Fruit fly (Drosophila melanogaster) whole organism, pupa: ENCODE results near the gene CG15544.

Experiments used
- CG10348 ChIP-seq: fragments of 200-800 bp; sonication (Bioruptor generic); IDR thresholded peaks from 2 replicates; pipeline ENCODE4 v1.3.6; 2022; ENCODE audit warnings: missing biosample characterization, missing genetic modification characterization
- CG12605 ChIP-seq: fragments of 200-800 bp; sonication (Bioruptor generic); IDR thresholded peaks from 2 replicates; pipeline ENCODE4 v1.3.6; 2022; ENCODE audit warnings: missing biosample characterization, missing genetic modification characterization
- CG13204 ChIP-seq: fragments of 200-800 bp; sonication (Bioruptor generic); optimal IDR thresholded peaks from 2 replicates; lab custom pipeline; 2018; ENCODE audit warnings: missing biosample characterization, mild to moderate bottlenecking, missing genetic modification characterization, moderate library complexity
- CG14655 ChIP-seq: fragments of 200-800 bp; sonication (Bioruptor generic); optimal IDR thresholded peaks from 3 replicates; lab custom pipeline; 2017; ENCODE audit warnings: mild to moderate bottlenecking, missing biosample characterization, missing genetic modification reagents, missing genetic modification characterization
- CG15710 ChIP-seq: fragments of 200-800 bp; sonication (Bioruptor generic); optimal IDR thresholded peaks from 2 replicates; lab custom pipeline; 2018; ENCODE audit warnings: missing biosample characterization, mild to moderate bottlenecking, missing genetic modification characterization, moderate library complexity
- CG17806 ChIP-seq: fragments of 200-800 bp; sonication (Bioruptor generic); optimal IDR thresholded peaks from 2 replicates; lab custom pipeline; 2018; ENCODE audit warnings: missing biosample characterization, mild to moderate bottlenecking, missing genetic modification characterization, moderate library complexity
- CG32121 ChIP-seq: fragments of 200-800 bp; sonication (Bioruptor generic); IDR thresholded peaks from 2 replicates; pipeline ENCODE4 v1.3.6; 2022; ENCODE audit warnings: missing biosample characterization, missing genetic modification characterization
- CG34367 ChIP-seq: fragments of 200-800 bp; sonication (Bioruptor generic); optimal IDR thresholded peaks from 2 replicates; lab custom pipeline; 2018; ENCODE audit warnings: missing biosample characterization, mild to moderate bottlenecking, missing genetic modification characterization
- CG4496 ChIP-seq: fragments of 200-800 bp; sonication (Bioruptor generic); IDR thresholded peaks from 3 replicates; pipeline ENCODE4 v1.3.6; 2022; ENCODE audit warnings: missing biosample characterization, missing genetic modification characterization
- CG8159 ChIP-seq: fragments of 200-800 bp; sonication (Bioruptor generic); optimal IDR thresholded peaks from 3 replicates; lab custom pipeline; 2018; ENCODE audit warnings: missing biosample characterization, mild to moderate bottlenecking, missing genetic modification characterization, moderate library complexity
- CG8301 ChIP-seq: fragments of 200-800 bp; sonication (Bioruptor generic); optimal IDR thresholded peaks from 2 replicates; lab custom pipeline; 2018; ENCODE audit warnings: missing biosample characterization, mild to moderate bottlenecking, missing genetic modification characterization
- CG9948 ChIP-seq: fragments of 200-800 bp; sonication (Bioruptor generic); optimal IDR thresholded peaks from 2 replicates; lab custom pipeline; 2018; ENCODE audit warnings: missing biosample characterization, mild to moderate bottlenecking, missing genetic modification characterization, moderate library complexity
- D1 ChIP-seq: fragments of 200-800 bp; sonication (Bioruptor generic); optimal IDR thresholded peaks from 2 replicates; lab custom pipeline; 2018; ENCODE audit warnings: missing biosample characterization, mild to moderate bottlenecking, missing genetic modification characterization, moderate library complexity
- EcR ChIP-seq: fragments of 200-800 bp; sonication (Bioruptor generic); optimal IDR thresholded peaks from 3 replicates; lab custom pipeline; 2019; ENCODE audit warnings: missing biosample characterization, missing genetic modification characterization, mild to moderate bottlenecking, moderate library complexity, missing genetic modification reagents
- Ets98B ChIP-seq: fragments of 200-800 bp; sonication (Bioruptor generic); IDR thresholded peaks from 2 replicates; pipeline ENCODE4 v1.3.6; 2022; ENCODE audit warnings: missing biosample characterization, missing genetic modification characterization
- Pif1A ChIP-seq: fragments of 200-800 bp; sonication (Bioruptor generic); optimal IDR thresholded peaks from 3 replicates; lab custom pipeline; 2016; ENCODE audit warnings: missing biosample characterization, missing genetic modification characterization
- Pif1B ChIP-seq: fragments of 200-800 bp; sonication (Bioruptor generic); optimal IDR thresholded peaks from 3 replicates; lab custom pipeline; 2016; ENCODE audit warnings: missing biosample characterization, missing genetic modification characterization
- Snoo ChIP-seq: fragments of 200-800 bp; sonication (Bioruptor generic); optimal IDR thresholded peaks from 3 replicates; lab custom pipeline; 2017; ENCODE audit warnings: missing biosample characterization, mild to moderate bottlenecking, missing genetic modification characterization, inconsistent platforms
- fd96Ca ChIP-seq: fragments of 200-800 bp; sonication (Bioruptor generic); IDR thresholded peaks from 3 replicates; pipeline ENCODE4 v1.3.6; 2022; ENCODE audit warnings: missing biosample characterization, missing genetic modification characterization
- gl ChIP-seq: fragments of 200-800 bp; sonication (Bioruptor generic); optimal IDR thresholded peaks from 2 replicates; lab custom pipeline; 2018; ENCODE audit warnings: missing biosample characterization, mild to moderate bottlenecking, missing genetic modification characterization
- rn ChIP-seq: fragments of 200-800 bp; sonication (Bioruptor generic); IDR thresholded peaks from 2 replicates; pipeline ENCODE4 v1.3.6; 2022; ENCODE audit warnings: missing biosample characterization, missing genetic modification characterization

CG15544 gene

dm6 chr3R:30821968-30822449 lies 5.6 kb upstream of the CG15544 start:
- TF ChIP-seq CG34367 (tag; lab: Kevin White, UChicago) (peak; percentile 57), CG9948 (no peak), rn (GFP tag; lab: Robert Waterston, UW) (no peak), D1 (tag; lab: Kevin White, UChicago) (no peak), CG32121 (no peak), CG8159 (tag; lab: Kevin White, UChicago) (peak; percentile 18), CG8301 (tag; lab: Kevin White, UChicago) (no peak), EcR (GFP tag; lab: Kevin White, UChicago) (peak; percentile 72), CG15710 (tag; lab: Kevin White, UChicago) (peak; percentile 11), gl (peak; percentile 78), fd96Ca (GFP tag; lab: Robert Waterston, UW) (no peak), Pif1B (peak; percentile 32), CG14655 (GFP tag; lab: Kevin White, UChicago) (no peak), CG17806 (tag; lab: Kevin White, UChicago) (peak; percentile 41), CG13204 (GFP tag; lab: Kevin White, UChicago) (peak; percentile 74), Ets98B (GFP tag; lab: Robert Waterston, UW) (peak; percentile 15; the same call in 1 of the 2 replicates), Snoo (no peak), CG10348 (GFP tag; lab: Robert Waterston, UW) (no peak), CG12605 (GFP tag; lab: Robert Waterston, UW) (peak; percentile 52), Pif1A (GFP tag; lab: Kevin White, UChicago) (peak; percentile 60), CG4496 (GFP tag; lab: Robert Waterston, UW) (no peak)

dm6 chr3R:30828433-30829034 lies 915 bp downstream of the CG15544 start:
- TF ChIP-seq CG34367 (tag; lab: Kevin White, UChicago) (no peak), Snoo (peak; percentile 7), Ets98B (GFP tag; lab: Robert Waterston, UW) (peak; percentile 44; the same call in 1 of the 2 replicates), CG4496 (GFP tag; lab: Robert Waterston, UW) (no peak), CG32121 (0 out of 2 replicates have a peak, but pooled peaks have one; percentile 34), CG14655 (GFP tag; lab: Kevin White, UChicago) (no peak), CG15710 (tag; lab: Kevin White, UChicago) (peak; percentile 1)

- no peak for TF ChIP-seq CG8159 (tag; lab: Kevin White, UChicago)
- no peak for TF ChIP-seq D1 (tag; lab: Kevin White, UChicago)
- TF ChIP-seq CG14655 (GFP tag; lab: Kevin White, UChicago), result no peak
- no peak for TF ChIP-seq CG13204 (GFP tag; lab: Kevin White, UChicago)
- TF ChIP-seq CG34367 (tag; lab: Kevin White, UChicago), result no peak
- TF ChIP-seq gl, result no peak
Measured at dm6 chr3R:30832130-30832529, 4.5 kb downstream of the CG15544 start.

dm6 chr3R:30833078-30833477 lies 5.5 kb downstream of the CG15544 start:
- TF ChIP-seq gl (no peak), Ets98B (GFP tag; lab: Robert Waterston, UW) (peak; percentile 35; the same call in 1 of the 2 replicates), rn (GFP tag; lab: Robert Waterston, UW) (no peak), Pif1B (peak; percentile 25), Snoo (no peak), CG9948 (peak; percentile 53), CG4496 (GFP tag; lab: Robert Waterston, UW) (peak; percentile 73), CG8301 (tag; lab: Kevin White, UChicago) (peak; percentile 73), fd96Ca (GFP tag; lab: Robert Waterston, UW) (0 out of 3 replicates have a peak, but pooled peaks have one; percentile 25), CG17806 (tag; lab: Kevin White, UChicago) (peak; percentile 43), CG10348 (GFP tag; lab: Robert Waterston, UW) (no peak), Pif1A (GFP tag; lab: Kevin White, UChicago) (peak; percentile 26), CG13204 (GFP tag; lab: Kevin White, UChicago) (no peak), CG32121 (peak; percentile 51), D1 (tag; lab: Kevin White, UChicago) (no peak), CG8159 (tag; lab: Kevin White, UChicago) (peak; percentile 26), CG12605 (GFP tag; lab: Robert Waterston, UW) (peak; percentile 17; the same call in 1 of the 2 replicates), EcR (GFP tag; lab: Kevin White, UChicago) (peak; percentile 52), CG14655 (GFP tag; lab: Kevin White, UChicago) (peak; percentile 71), CG15710 (tag; lab: Kevin White, UChicago) (peak; percentile 20), CG34367 (tag; lab: Kevin White, UChicago) (peak; percentile 18)

- TF ChIP-seq CG13204 (GFP tag; lab: Kevin White, UChicago), result peak; percentile 74
- TF ChIP-seq EcR (GFP tag; lab: Kevin White, UChicago), result peak; percentile 62
- no peak for TF ChIP-seq CG12605 (GFP tag; lab: Robert Waterston, UW)
Measured at dm6 chr3R:30840741-30841140, 13.1 kb downstream of the CG15544 start.

- no peak for TF ChIP-seq CG12605 (GFP tag; lab: Robert Waterston, UW)
- peak; percentile 76 for TF ChIP-seq CG9948
- TF ChIP-seq Pif1B, result peak; percentile 25
- TF ChIP-seq CG34367 (tag; lab: Kevin White, UChicago), result peak; percentile 70
- TF ChIP-seq CG8301 (tag; lab: Kevin White, UChicago), result peak; percentile 27
- peak; percentile 89 for TF ChIP-seq CG8159 (tag; lab: Kevin White, UChicago)
- peak; percentile 83 for TF ChIP-seq CG15710 (tag; lab: Kevin White, UChicago)
- TF ChIP-seq CG4496 (GFP tag; lab: Robert Waterston, UW), result peak; percentile 34; the same call in 1 of the 3 replicates
- TF ChIP-seq CG13204 (GFP tag; lab: Kevin White, UChicago), result no peak
- TF ChIP-seq Snoo, result peak; percentile 58
- TF ChIP-seq CG17806 (tag; lab: Kevin White, UChicago), result peak; percentile 82
- no peak for TF ChIP-seq Ets98B (GFP tag; lab: Robert Waterston, UW)
- 0 out of 3 replicates have a peak, but pooled peaks have one; percentile 7 for TF ChIP-seq fd96Ca (GFP tag; lab: Robert Waterston, UW)
- no peak for TF ChIP-seq gl
- TF ChIP-seq D1 (tag; lab: Kevin White, UChicago), result no peak
- TF ChIP-seq Pif1A (GFP tag; lab: Kevin White, UChicago), result peak; percentile 63
- peak; percentile 51 for TF ChIP-seq CG14655 (GFP tag; lab: Kevin White, UChicago)
- no peak for TF ChIP-seq rn (GFP tag; lab: Robert Waterston, UW)
Measured at dm6 chr3R:30842199-30842598, 14.6 kb downstream of the CG15544 start.
